Worm (Caenorhabditis elegans): Measurements from ENCODE around the gene F17E9.15.

F17E9.15 gene

DNA sequence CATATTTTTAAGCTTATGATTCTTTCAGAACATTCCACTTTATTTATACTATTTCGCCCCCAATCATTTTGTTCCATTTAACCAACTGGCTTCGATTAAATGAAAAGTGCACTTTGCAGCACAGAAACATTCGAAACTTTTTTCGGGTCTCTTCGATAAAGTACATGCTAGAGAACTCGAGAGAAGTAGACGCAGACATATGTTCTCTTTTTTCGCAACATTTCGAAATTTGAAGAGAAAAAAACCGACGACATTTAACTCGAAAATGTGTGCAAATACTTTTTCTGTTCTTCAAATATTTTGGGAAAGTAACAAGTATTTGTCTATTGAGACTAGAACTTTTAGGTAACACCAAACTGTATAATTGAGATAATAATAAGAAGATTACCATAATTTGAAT lies 29.7 kb downstream of the F17E9.15 start (continued):
- TF ChIP-seq dsc-1 (tag; optimal IDR thresholded peaks at IDR 0.05) (peak; percentile 58), zag-1 (tag; optimal IDR thresholded peaks at IDR 0.05) (no peak), vab-15 (tag; optimal IDR thresholded peaks at IDR 0.05) (no peak), Y116A8C.19 (tag; optimal IDR thresholded peaks at IDR 0.05; ENCODE audit: borderline replicate concordance) (no peak), sox-4 (tag; optimal IDR thresholded peaks at IDR 0.05) (no peak), lin-13 (GFP tag; optimal IDR thresholded peaks at IDR 0.05) (no peak), sptf-1 (tag; optimal IDR thresholded peaks at IDR 0.05) (no peak), F16B12.6 (tag; optimal IDR thresholded peaks at IDR 0.05) (no peak), swsn-7 (tag; optimal IDR thresholded peaks at IDR 0.05) (no peak), C34B4.2 (tag; optimal IDR thresholded peaks at IDR 0.05) (no peak), lin-14 (GFP tag; optimal IDR thresholded peaks at IDR 0.05) (peak; percentile 46), ztf-4 (tag; optimal IDR thresholded peaks at IDR 0.05) (no peak), fkh-8 (tag; optimal IDR thresholded peaks at IDR 0.05) (no peak), ets-5 (GFP tag; IDR thresholded peaks at IDR 0.05) (no peak), pax-3 (tag; optimal IDR thresholded peaks at IDR 0.05) (no peak)

DNA sequence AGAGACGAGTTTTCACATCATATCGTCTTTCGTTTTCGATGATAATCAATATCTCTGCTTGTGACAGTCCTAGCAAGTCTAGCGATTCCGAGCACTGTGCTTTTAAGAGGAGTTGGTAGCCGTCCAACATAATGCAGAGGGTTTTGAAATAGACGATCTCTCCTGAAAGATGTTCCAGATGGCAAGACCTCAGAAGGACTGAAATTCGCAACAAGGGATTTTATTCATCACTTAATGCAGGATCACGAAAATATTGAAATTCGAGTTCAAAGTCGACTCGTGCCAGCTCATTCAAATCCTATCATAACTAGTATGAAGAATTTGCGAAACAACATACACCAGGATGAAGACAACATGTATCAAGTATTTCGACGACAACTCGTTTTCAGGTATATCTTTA lies 30.3 kb downstream of the F17E9.15 start, which contains the start of gene D2096.7:
D2096.7 (minus strand) TSS at position 130 of the 400 bp plus-strand sequence.
- TF ChIP-seq irx-1 (tag; optimal IDR thresholded peaks at IDR 0.05): no peak
- TF ChIP-seq nhr-20 (tag; optimal IDR thresholded peaks at IDR 0.05): no peak
- TF ChIP-seq nhr-76 (tag; optimal IDR thresholded peaks at IDR 0.05): no peak
- TF ChIP-seq nhr-12 (tag; optimal IDR thresholded peaks at IDR 0.05): no peak
- TF ChIP-seq C16A3.4 (tag; optimal IDR thresholded peaks at IDR 0.05): no peak
- no peak for TF ChIP-seq unc-30 (tag; optimal IDR thresholded peaks at IDR 0.05)
- TF ChIP-seq nhr-84 (tag; optimal IDR thresholded peaks at IDR 0.05): no peak
- no peak for TF ChIP-seq nhr-19 (GFP tag; conservative IDR thresholded peaks at IDR 0.05)
- no peak for TF ChIP-seq ztf-11 (tag; optimal IDR thresholded peaks at IDR 0.05)
- TF ChIP-seq sox-4 (tag; optimal IDR thresholded peaks at IDR 0.05): no peak
- no peak for TF ChIP-seq fkh-10 (GFP tag; optimal IDR thresholded peaks at IDR 0.05)
- TF ChIP-seq efl-1 (optimal IDR thresholded peaks at IDR 0.05): no peak
- no peak for TF ChIP-seq efl-1 (GFP tag; optimal IDR thresholded peaks at IDR 0.05 in 1 of 2)
- 0 out of 2 replicates have a peak, but pooled peaks have one; percentile 11 for TF ChIP-seq grh-1 (GFP tag; IDR thresholded peaks at IDR 0.05)
- peak; percentile 43 for TF ChIP-seq aly-2 (tag; optimal IDR thresholded peaks at IDR 0.05)

DNA sequence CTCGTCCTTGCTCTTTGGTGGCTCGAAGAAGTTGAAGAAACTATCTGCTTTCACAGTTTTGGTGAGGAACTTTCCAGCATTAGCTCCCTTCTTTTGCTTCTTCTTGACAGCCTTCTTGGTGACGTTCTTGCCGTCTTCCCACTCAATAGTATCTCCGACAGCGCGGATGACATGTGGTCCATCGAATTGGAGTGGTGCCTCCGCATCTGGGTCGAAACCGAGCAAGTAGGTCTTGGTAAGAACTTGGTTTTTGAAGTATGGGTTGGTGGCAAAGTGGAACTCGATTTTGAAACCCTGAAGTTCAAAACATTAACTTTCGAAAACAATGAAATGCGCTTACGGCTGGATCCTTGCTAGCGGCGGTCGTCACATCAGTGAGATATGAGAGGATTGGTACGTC lies 31.1 kb downstream of the F17E9.15 start:
- no peak for TF ChIP-seq lin-35 (GFP tag; optimal IDR thresholded peaks at IDR 0.05)
- no peak for TF ChIP-seq dpl-1 (GFP tag; optimal IDR thresholded peaks at IDR 0.05)
- TF ChIP-seq Y116A8C.19 (tag; optimal IDR thresholded peaks at IDR 0.05; ENCODE audit: borderline replicate concordance): no peak
- TF ChIP-seq fkh-4 (tag; optimal IDR thresholded peaks at IDR 0.05; ENCODE audit: borderline replicate concordance): no peak
- no peak for TF ChIP-seq unc-30 (tag; optimal IDR thresholded peaks at IDR 0.05)
- TF ChIP-seq pax-3 (tag; optimal IDR thresholded peaks at IDR 0.05): no peak
- TF ChIP-seq elt-2 (tag; optimal IDR thresholded peaks at IDR 0.05): no peak
- TF ChIP-seq lsy-2 (tag; optimal IDR thresholded peaks at IDR 0.05): no peak
- no peak for TF ChIP-seq alr-1 (tag; optimal IDR thresholded peaks at IDR 0.05; ENCODE audit: borderline replicate concordance)
- no peak for TF ChIP-seq fkh-10 (GFP tag; optimal IDR thresholded peaks at IDR 0.05)
- no peak for TF ChIP-seq C16A3.4 (tag; optimal IDR thresholded peaks at IDR 0.05)
- TF ChIP-seq nhr-19 (GFP tag; conservative IDR thresholded peaks at IDR 0.05): no peak
- no peak for TF ChIP-seq nhr-237 (tag; optimal IDR thresholded peaks at IDR 0.05)
- no peak for TF ChIP-seq isw-1 (GFP tag; IDR thresholded peaks at IDR 0.05)

DNA sequence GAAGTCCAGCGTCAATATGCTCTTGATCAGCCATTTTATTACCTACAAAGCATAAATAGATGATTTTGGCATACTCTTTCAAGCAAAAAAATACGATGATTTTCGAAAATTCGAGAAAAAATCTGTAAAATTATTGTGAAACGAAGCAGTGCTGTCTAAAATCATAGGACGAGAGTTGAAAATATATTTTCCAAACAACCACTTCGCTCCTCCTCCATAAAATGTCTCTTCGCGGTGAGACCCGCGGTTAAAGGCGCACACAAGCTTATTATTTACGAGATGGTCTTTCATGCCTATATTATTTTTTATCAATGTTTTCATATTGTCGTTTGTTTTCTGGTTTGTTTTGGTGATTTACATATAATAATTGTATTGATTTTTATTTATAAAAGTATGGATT lies 32.1 kb downstream of the F17E9.15 start, which contains the start of gene nap-1:
nap-1 (minus strand) TSS at position 42 of the 400 bp plus-strand sequence.
- TF ChIP-seq lin-13 (GFP tag; optimal IDR thresholded peaks at IDR 0.05): peak; percentile 81
- no peak for TF ChIP-seq ets-5 (GFP tag; IDR thresholded peaks at IDR 0.05)
- TF ChIP-seq mab-9 (GFP tag; IDR thresholded peaks at IDR 0.05): no peak
- TF ChIP-seq unc-86 (tag; optimal IDR thresholded peaks at IDR 0.05): peak; percentile 58
- TF ChIP-seq nhr-90 (tag; optimal IDR thresholded peaks at IDR 0.05; ENCODE audit: poor library complexity): peak; percentile 61
- peak; percentile 79 for TF ChIP-seq nhr-47 (tag; optimal IDR thresholded peaks at IDR 0.05)
- TF ChIP-seq fos-1 (tag; optimal IDR thresholded peaks at IDR 0.05): peak; percentile 45
- peak in 1 of 2 experiments; percentile 58 for TF ChIP-seq mdl-1 (tag; optimal IDR thresholded peaks at IDR 0.05)
- TF ChIP-seq pax-3 (tag; optimal IDR thresholded peaks at IDR 0.05): no peak
- TF ChIP-seq zip-4 (GFP tag; optimal IDR thresholded peaks at IDR 0.05): no peak
- TF ChIP-seq lin-15B (tag; optimal IDR thresholded peaks at IDR 0.05): peak; percentile 58
- peak; percentile 71 for TF ChIP-seq nhr-85 (tag)
- TF ChIP-seq rnt-1 (tag; optimal IDR thresholded peaks at IDR 0.05): peak; percentile 78
- TF ChIP-seq fkh-10 (GFP tag; optimal IDR thresholded peaks at IDR 0.05): no peak
- TF ChIP-seq lin-14 (GFP tag; optimal IDR thresholded peaks at IDR 0.05): peak; percentile 84
- TF ChIP-seq jun-1 (tag; optimal IDR thresholded peaks at IDR 0.05): peak; percentile 9
- peak; percentile 88 for TF ChIP-seq C16A3.4 (tag; optimal IDR thresholded peaks at IDR 0.05)
- TF ChIP-seq ceh-8 (GFP tag; optimal IDR thresholded peaks at IDR 0.05): no peak

Data from whole organism, L1 larva.